Fruit fly (Drosophila melanogaster): ENCODE measurements around the gene Muc11A.

- TF ChIP-seq ttk (optimal IDR thresholded peaks at IDR 0.05) (no peak), psq (optimal IDR thresholded peaks at IDR 0.05) (no peak), h (optimal IDR thresholded peaks at IDR 0.05) (no peak), Sin3A (optimal IDR thresholded peaks at IDR 0.05) (no peak), Myc (optimal IDR thresholded peaks at IDR 0.05) (no peak)
Observed at dm6 chrX:12075569-12075968, 16.0 kb downstream of the Muc11A start.

Measured in Kc167 (cell line).